Worm (Caenorhabditis elegans) whole organism, L1 larva: Measurements from ENCODE around the gene C16A11.3.

Experiments used
- ceh-88 ChIP-seq: fragments of 200-800 bp; sonication (Bioruptor generic); IDR thresholded peaks from 2 replicates; pipeline ENCODE4 v1.3.6; 2022; ENCODE audit warnings: missing genetic modification characterization, missing compliant biosample characterization
- egl-27 ChIP-seq, 2 experiments: fragments of 150-350 bp in 1 of 2; sonication (generic microtip); optimal IDR thresholded peaks; 3 replicates each; lab custom pipeline; 2017 to 2018; ENCODE audit warnings: missing biosample characterization in 2 of 2, missing genetic modification characterization in 2 of 2, missing genetic modification reagents in 2 of 2
- elt-2 ChIP-seq: sonication (generic microtip); optimal IDR thresholded peaks from 2 replicates; lab custom pipeline; 2016; ENCODE audit warnings: missing genetic modification characterization, mild to moderate bottlenecking, inconsistent platforms, missing compliant biosample characterization, missing genetic modification reagents
- mdl-1 ChIP-seq, 2 experiments: fragments of 150-350 bp; optimal IDR thresholded peaks; 2 replicates each; lab custom pipeline; 2014 to 2017; ENCODE audit warnings: missing biosample characterization in 2 of 2, missing genetic modification characterization in 2 of 2, inconsistent platforms in 1 of 2
- nhr-77 ChIP-seq: fragments of 150-350 bp; optimal IDR thresholded peaks from 2 replicates; lab custom pipeline; 2014; ENCODE audit warnings: missing biosample characterization, missing genetic modification characterization

- no peak for TF ChIP-seq ceh-88 (GFP tag; lab: Robert Waterston, UW)
- no peak for TF ChIP-seq elt-2 (tag; lab: Kevin White, UChicago)
- no peak for TF ChIP-seq nhr-77 (tag; lab: Kevin White, UChicago)
- no peak for TF ChIP-seq mdl-1 (tag; optimal IDR thresholded peaks at IDR 0.05; lab: Kevin White, UChicago)
- no peak for TF ChIP-seq egl-27 (tag; optimal IDR thresholded peaks at IDR 0.05; lab: Kevin White, UChicago)
These were observed 29.3 kb downstream of the C16A11.3 start, which contains the start of gene clec-135 for ce11 chrII:4258683-4259082.
